Worm (Caenorhabditis elegans): ENCODE results near the gene slc-17.8.

slc-17.8 gene

DNA sequence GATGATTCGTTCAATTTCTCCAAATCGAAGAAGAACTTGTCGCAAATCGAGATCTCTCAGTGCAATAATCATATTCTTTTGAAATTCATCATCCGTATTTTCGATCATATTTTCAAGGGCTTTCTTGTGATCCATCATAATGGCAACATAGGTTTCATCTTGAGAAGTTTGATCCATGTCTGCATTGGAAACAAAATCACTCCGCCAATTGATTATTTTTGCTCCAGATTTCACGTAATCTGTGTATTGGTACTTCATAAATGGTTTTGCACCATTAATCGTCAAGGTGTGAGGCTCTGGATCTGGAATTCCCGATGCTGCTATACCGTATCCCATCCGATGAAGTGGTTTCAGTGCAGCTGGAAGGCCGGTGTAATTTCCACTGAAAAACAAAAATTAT is 29.0 kb downstream of the slc-17.8 start:
- TF ChIP-seq W03F9.2 (tag; optimal IDR thresholded peaks at IDR 0.05) (no peak), dao-5 (tag; optimal IDR thresholded peaks at IDR 0.05) (no peak), him-1 (tag; optimal IDR thresholded peaks at IDR 0.05) (no peak)

ce11 chrV:8513361-8513760 is 32.0 kb downstream of the slc-17.8 start, which contains the start of gene F45F2.9:
Gene F45F2.9, minus strand, starts transcription at chrV:8513461.
- TF ChIP-seq W03F9.2 (tag; optimal IDR thresholded peaks at IDR 0.05) (no peak), him-1 (tag; optimal IDR thresholded peaks at IDR 0.05) (no peak), dao-5 (tag; optimal IDR thresholded peaks at IDR 0.05) (no peak)

ce11 chrV:8507324-8507723 is 38.1 kb downstream of the slc-17.8 start, which contains the start of gene ZK994.6:
Gene ZK994.6, minus strand, starts transcription at chrV:8507424.
- TF ChIP-seq W03F9.2 (tag; optimal IDR thresholded peaks at IDR 0.05) = no peak
- TF ChIP-seq him-1 (tag; optimal IDR thresholded peaks at IDR 0.05) = no peak
- TF ChIP-seq dao-5 (tag; optimal IDR thresholded peaks at IDR 0.05) = no peak

DNA sequence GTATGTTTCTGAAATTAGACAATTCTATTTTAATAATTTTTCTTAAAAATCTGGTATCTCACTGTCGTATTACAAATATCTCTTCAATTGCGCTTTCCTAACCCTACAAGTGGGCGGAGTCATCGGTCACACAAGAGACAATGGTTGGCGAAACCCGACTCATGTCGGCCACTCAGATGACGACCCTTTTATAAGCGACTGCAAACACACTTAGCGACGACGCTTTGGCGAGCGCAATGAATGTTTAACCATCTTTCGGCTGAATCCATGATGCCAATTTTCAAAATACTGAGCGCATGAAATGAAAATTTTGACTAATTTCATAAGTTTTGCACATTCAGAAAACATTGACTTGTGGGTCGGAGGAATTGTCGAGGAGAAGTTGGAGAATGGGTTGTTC is 45.0 kb downstream of the slc-17.8 start:
- TF ChIP-seq him-1 (tag; optimal IDR thresholded peaks at IDR 0.05) = peak; percentile 97
- TF ChIP-seq dao-5 (tag; optimal IDR thresholded peaks at IDR 0.05) = peak; percentile 96
- peak; percentile 84 for TF ChIP-seq W03F9.2 (tag; optimal IDR thresholded peaks at IDR 0.05)

- no peak for TF ChIP-seq W03F9.2 (tag; optimal IDR thresholded peaks at IDR 0.05)
- TF ChIP-seq dao-5 (tag; optimal IDR thresholded peaks at IDR 0.05) = no peak
- no peak for TF ChIP-seq him-1 (tag; optimal IDR thresholded peaks at IDR 0.05)
These were observed 46.0 kb downstream of the slc-17.8 start for ce11 chrV:8499407-8499806.

DNA sequence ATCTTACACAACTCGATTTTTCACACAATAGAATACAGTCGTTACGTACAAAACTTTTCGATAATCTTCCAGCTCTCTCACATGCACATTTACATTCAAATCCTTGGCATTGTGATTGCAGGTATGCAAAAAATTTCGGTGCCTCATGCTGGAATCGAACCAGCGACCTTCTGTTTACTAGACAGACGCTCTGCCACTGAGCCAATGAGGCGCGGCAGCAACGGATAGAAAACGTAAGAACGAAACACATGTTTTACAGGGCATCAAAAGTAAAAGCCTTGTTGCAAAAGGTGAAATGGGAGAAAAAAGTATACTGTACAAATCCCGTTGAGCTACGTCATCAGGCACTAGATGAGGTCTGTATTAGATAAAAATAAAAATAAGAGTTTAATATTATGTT is 49.4 kb downstream of the slc-17.8 start:
- no peak for TF ChIP-seq him-1 (tag; optimal IDR thresholded peaks at IDR 0.05)
- TF ChIP-seq W03F9.2 (tag; optimal IDR thresholded peaks at IDR 0.05) = no peak
- no peak for TF ChIP-seq dao-5 (tag; optimal IDR thresholded peaks at IDR 0.05)

ce11 chrV:8495106-8495505 is 50.3 kb downstream of the slc-17.8 start:
- TF ChIP-seq him-1 (tag; optimal IDR thresholded peaks at IDR 0.05) (no peak), W03F9.2 (tag; optimal IDR thresholded peaks at IDR 0.05) (no peak), dao-5 (tag; optimal IDR thresholded peaks at IDR 0.05) (no peak)

DNA sequence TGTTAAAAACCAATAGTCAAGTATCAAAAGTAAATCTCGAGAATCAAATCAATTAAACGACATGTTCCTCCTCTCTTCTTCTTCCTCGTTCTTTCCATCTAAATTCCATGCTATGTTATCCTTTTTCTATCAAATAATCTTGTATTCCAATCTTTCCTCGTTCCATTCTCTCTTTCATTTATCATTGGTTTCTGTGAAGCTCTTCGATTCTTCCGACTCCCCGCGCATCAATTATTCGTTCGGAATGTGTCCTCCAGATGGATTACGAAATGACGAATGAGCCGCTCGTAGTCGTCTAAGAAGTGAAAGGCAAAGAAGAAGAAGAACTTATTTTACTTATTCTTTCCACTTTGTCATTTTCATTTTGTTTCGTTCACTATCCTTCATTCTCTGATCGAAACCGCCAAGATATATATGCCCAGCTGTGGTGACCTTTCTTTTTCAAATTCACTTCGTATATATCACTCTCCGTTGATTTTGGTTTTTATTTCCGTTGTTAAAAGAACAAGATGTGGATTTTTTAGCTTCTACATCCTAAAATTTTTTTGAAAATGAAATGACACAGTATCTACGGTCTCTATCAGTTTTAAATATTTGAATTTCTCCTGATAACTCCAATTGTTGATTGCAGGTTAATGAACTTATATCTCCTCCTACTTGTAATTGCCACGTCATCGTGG is 51.0 kb downstream of the slc-17.8 start, which contains the start of gene pxn-1:
Gene pxn-1, plus strand, starts transcription at position 630 of the 680 bp plus-strand sequence.
- TF ChIP-seq dao-5 (tag; optimal IDR thresholded peaks at IDR 0.05) (no peak), W03F9.2 (tag; optimal IDR thresholded peaks at IDR 0.05) (no peak), him-1 (tag; optimal IDR thresholded peaks at IDR 0.05) (no peak)

Measured in whole organism, L4/young adult.